Fruit fly (Drosophila melanogaster) whole organism, embryonic: Measurements from ENCODE around the gene CG15553.

Experiments used
- CG10267 ChIP-seq: fragments of 200-800 bp; sonication (Bioruptor generic); optimal IDR thresholded peaks from 2 replicates; lab custom pipeline; 2018; ENCODE audit warnings: missing biosample characterization, mild to moderate bottlenecking, missing genetic modification characterization, moderate library complexity
- CG11093 ChIP-seq: fragments of 200-800 bp; sonication (Bioruptor generic); IDR thresholded peaks from 3 replicates; pipeline ENCODE4 v1.3.6; 2022; ENCODE audit warnings: missing biosample characterization, missing genetic modification characterization
- CG11504 ChIP-seq: fragments of 200-800 bp; sonication (Bioruptor generic); optimal IDR thresholded peaks from 3 replicates; lab custom pipeline; 2019; ENCODE audit warnings: missing biosample characterization, mild to moderate bottlenecking, missing genetic modification characterization, moderate library complexity
- CG12659 ChIP-seq: fragments of 200-800 bp; sonication (Bioruptor generic); optimal IDR thresholded peaks from 3 replicates; lab custom pipeline; 2017; ENCODE audit warnings: mild to moderate bottlenecking, missing biosample characterization, missing genetic modification reagents, missing genetic modification characterization
- CG12769 ChIP-seq: fragments of 200-800 bp; sonication (Bioruptor generic); optimal IDR thresholded peaks from 2 replicates; lab custom pipeline; 2019; ENCODE audit warnings: missing biosample characterization, mild to moderate bottlenecking, missing genetic modification characterization, moderate library complexity
- CG13424 ChIP-seq: fragments of 200-800 bp; sonication (Bioruptor generic); optimal IDR thresholded peaks from 2 replicates; lab custom pipeline; 2019; ENCODE audit warnings: missing biosample characterization, mild to moderate bottlenecking, missing genetic modification characterization, moderate library complexity
- CG13894 ChIP-seq: fragments of 200-800 bp; sonication (Bioruptor generic); optimal IDR thresholded peaks from 3 replicates; lab custom pipeline; 2018; ENCODE audit warnings: missing biosample characterization, mild to moderate bottlenecking, missing genetic modification characterization, moderate library complexity
- CG1529 ChIP-seq: fragments of 200-800 bp; sonication (Bioruptor generic); optimal IDR thresholded peaks from 3 replicates; lab custom pipeline; 2018; ENCODE audit warnings: missing biosample characterization, missing genetic modification characterization
- CG17359 ChIP-seq: fragments of 200-800 bp; sonication (Bioruptor generic); optimal IDR thresholded peaks from 3 replicates; lab custom pipeline; 2018; ENCODE audit warnings: missing biosample characterization, mild to moderate bottlenecking, missing genetic modification characterization, moderate library complexity
- CG17385 ChIP-seq: fragments of 200-800 bp; sonication (Bioruptor generic); optimal IDR thresholded peaks from 3 replicates; lab custom pipeline; 2018; ENCODE audit warnings: missing biosample characterization, mild to moderate bottlenecking, missing genetic modification characterization
- CG18262 ChIP-seq: fragments of 200-800 bp; optimal IDR thresholded peaks from 3 replicates; lab custom pipeline; 2019; ENCODE audit warnings: missing biosample characterization, mild to moderate bottlenecking, missing genetic modification characterization, moderate library complexity
- CG1832 ChIP-seq: fragments of 200-800 bp; sonication (Bioruptor generic); optimal IDR thresholded peaks from 2 replicates; lab custom pipeline; 2017; ENCODE audit warnings: missing biosample characterization, mild to moderate bottlenecking, missing genetic modification characterization, inconsistent platforms
- CG3163 ChIP-seq: fragments of 200-800 bp; sonication (Bioruptor generic); optimal IDR thresholded peaks from 3 replicates; lab custom pipeline; 2016; ENCODE audit warnings: missing biosample characterization, missing genetic modification characterization
- CG34422 ChIP-seq: fragments of 200-800 bp; sonication (Bioruptor generic); IDR thresholded peaks from 3 replicates; pipeline ENCODE4 v1.3.6; 2022; ENCODE audit warnings: missing biosample characterization, missing genetic modification characterization
- CG6813 ChIP-seq: fragments of 200-800 bp; sonication (Bioruptor generic); optimal IDR thresholded peaks from 2 replicates; lab custom pipeline; 2017; ENCODE audit warnings: missing biosample characterization, missing genetic modification characterization, mild to moderate bottlenecking, moderate library complexity, missing genetic modification reagents
- CG7786 ChIP-seq: fragments of 200-800 bp; sonication (Bioruptor generic); optimal IDR thresholded peaks from 2 replicates; lab custom pipeline; 2016; ENCODE audit warnings: missing biosample characterization, missing genetic modification characterization
- CG8290 ChIP-seq, 3 experiments: fragments of 200-800 bp; sonication (Bioruptor generic); optimal IDR thresholded peaks; 2 replicates each; lab custom pipeline; 2016 to 2019; ENCODE audit warnings: missing biosample characterization in 3 of 3, missing genetic modification characterization in 3 of 3, mild to moderate bottlenecking in 2 of 3, moderate library complexity in 1 of 3
- CG8359 ChIP-seq: fragments of 200-800 bp; sonication (Bioruptor generic); optimal IDR thresholded peaks from 2 replicates; lab custom pipeline; 2017; ENCODE audit warnings: missing biosample characterization, mild to moderate bottlenecking, missing genetic modification characterization, borderline replicate concordance
- CG9215 ChIP-seq: fragments of 200-800 bp; sonication (Bioruptor generic); IDR thresholded peaks from 2 replicates; pipeline ENCODE4 v1.3.6; 2022; ENCODE audit warnings: missing biosample characterization, missing genetic modification characterization
- CG9437 ChIP-seq: fragments of 200-800 bp; sonication (Bioruptor generic); optimal IDR thresholded peaks from 2 replicates; lab custom pipeline; 2018; ENCODE audit warnings: missing biosample characterization, mild to moderate bottlenecking, missing genetic modification characterization
- Dll ChIP-seq: fragments of 200-800 bp; sonication (Bioruptor generic); IDR thresholded peaks from 4 replicates; pipeline ENCODE4 v1.3.6; 2022; ENCODE audit warnings: missing biosample characterization, missing genetic modification characterization; ENCODE audit not compliant: partially characterized antibody
- Hr39 ChIP-seq: fragments of >200 bp; optimal IDR thresholded peaks from 2 replicates; lab custom pipeline; 2017
- Lhr ChIP-seq: fragments of 200-800 bp; sonication (Bioruptor generic); optimal IDR thresholded peaks from 3 replicates; lab custom pipeline; 2017; ENCODE audit warnings: mild to moderate bottlenecking, missing biosample characterization, missing genetic modification reagents, missing genetic modification characterization
- Ptx1 ChIP-seq: fragments of 200-800 bp; sonication (Bioruptor generic); IDR thresholded peaks from 2 replicates; pipeline ENCODE4 v1.3.6; 2022; ENCODE audit warnings: missing biosample characterization, missing genetic modification characterization
- Trl ChIP-seq, 3 experiments: fragments of >200 bp in 2 of 3; fragments of 200-800 bp in 1 of 3; sonication (Bioruptor generic) in 1 of 3; optimal IDR thresholded peaks; 2 replicates in 1 of 3; 3 replicates in 2 of 3; lab custom pipeline; 2016 to 2017; ENCODE audit warnings: missing biosample characterization in 1 of 3, missing genetic modification characterization in 1 of 3
- Xbp1 ChIP-seq: fragments of 200-800 bp; sonication (Bioruptor generic); optimal IDR thresholded peaks from 3 replicates; lab custom pipeline; 2016; ENCODE audit warnings: missing biosample characterization, mild to moderate bottlenecking, missing genetic modification characterization
- ap ChIP-seq: fragments of 200-800 bp; sonication (Bioruptor generic); IDR thresholded peaks from 2 replicates; pipeline ENCODE4 v1.3.6; 2022; ENCODE audit warnings: missing biosample characterization, missing genetic modification characterization
- ato ChIP-seq: fragments of 200-800 bp; sonication (Bioruptor generic); IDR thresholded peaks from 2 replicates; pipeline ENCODE4 v1.3.6; 2022; ENCODE audit warnings: missing biosample characterization, missing genetic modification characterization; ENCODE audit not compliant: partially characterized antibody
- chinmo ChIP-seq: fragments of 200-800 bp; sonication (Bioruptor generic); IDR thresholded peaks from 4 replicates; pipeline ENCODE4 v1.3.6; 2022; ENCODE audit warnings: missing biosample characterization, missing genetic modification characterization; ENCODE audit not compliant: partially characterized antibody
- cwo ChIP-seq: fragments of 200-800 bp; sonication (Bioruptor generic); optimal IDR thresholded peaks from 3 replicates; lab custom pipeline; 2017; ENCODE audit warnings: missing biosample characterization, missing genetic modification characterization, mild to moderate bottlenecking, moderate library complexity, missing genetic modification reagents
- dmrt99B ChIP-seq: fragments of 200-800 bp; sonication (Bioruptor generic); optimal IDR thresholded peaks from 2 replicates; lab custom pipeline; 2018; ENCODE audit warnings: missing biosample characterization, mild to moderate bottlenecking, missing genetic modification characterization, moderate library complexity
- emc ChIP-seq: fragments of 200-800 bp; sonication (Bioruptor generic); optimal IDR thresholded peaks from 2 replicates; lab custom pipeline; 2016; ENCODE audit warnings: missing biosample characterization, missing genetic modification characterization
- ewg ChIP-seq: fragments of 200-800 bp; sonication (Bioruptor generic); optimal IDR thresholded peaks from 3 replicates; lab custom pipeline; 2017; ENCODE audit warnings: mild to moderate bottlenecking, missing biosample characterization, missing genetic modification reagents, missing genetic modification characterization
- fu2 ChIP-seq: fragments of 200-800 bp; sonication (Bioruptor generic); optimal IDR thresholded peaks from 2 replicates; lab custom pipeline; 2016; ENCODE audit warnings: missing biosample characterization, missing genetic modification characterization
- grn ChIP-seq: fragments of 200-800 bp; sonication (Bioruptor generic); optimal IDR thresholded peaks from 3 replicates; lab custom pipeline; 2017; ENCODE audit warnings: missing biosample characterization, missing genetic modification characterization
- h ChIP-seq: fragments of >200 bp; optimal IDR thresholded peaks from 2 replicates; lab custom pipeline; 2017
- hkb ChIP-seq, 2 experiments: fragments of 200-800 bp in 1 of 2; fragments of >200 bp in 1 of 2; sonication (Bioruptor generic) in 1 of 2; IDR thresholded peaks in 1 of 2; optimal IDR thresholded peaks in 1 of 2; 2 replicates each; pipeline versions ENCODE4 v1.3.6 to Lab custom; 2017 to 2022; ENCODE audit warnings: missing biosample characterization in 1 of 2, missing genetic modification characterization in 1 of 2
- insv ChIP-seq, 2 experiments: fragments of 200-800 bp; sonication (Bioruptor generic); optimal IDR thresholded peaks; 3 replicates each; lab custom pipeline; 2016 to 2018; ENCODE audit warnings: missing biosample characterization in 2 of 2, missing genetic modification characterization in 2 of 2
- klu ChIP-seq: fragments of 200-800 bp; sonication (Bioruptor generic); IDR thresholded peaks from 2 replicates; pipeline ENCODE4 v1.3.6; 2022; ENCODE audit warnings: missing biosample characterization, missing genetic modification characterization
- pnt ChIP-seq: fragments of 200-800 bp; sonication (Bioruptor generic); optimal IDR thresholded peaks from 3 replicates; lab custom pipeline; 2016; ENCODE audit warnings: missing biosample characterization, missing genetic modification characterization
- scrt ChIP-seq: fragments of 200-800 bp; sonication (Bioruptor generic); optimal IDR thresholded peaks from 2 replicates; lab custom pipeline; 2018; ENCODE audit warnings: missing biosample characterization, mild to moderate bottlenecking, missing genetic modification characterization, moderate library complexity
- sens ChIP-seq: fragments of 200-800 bp; sonication (Bioruptor generic); peaks from one replicate; lab custom pipeline; 2016; ENCODE audit warnings: missing biosample characterization, missing genetic modification characterization
- ttk ChIP-seq: fragments of 200-800 bp; sonication (Bioruptor generic); IDR thresholded peaks from 2 replicates; pipeline ENCODE4 v2.1.2; 2022; ENCODE audit warnings: missing biosample characterization, missing genetic modification characterization
- unc-4 ChIP-seq: fragments of 200-800 bp; sonication (Bioruptor generic); IDR thresholded peaks from 2 replicates; pipeline ENCODE4 v1.3.6; 2022; ENCODE audit warnings: missing biosample characterization, missing genetic modification characterization; ENCODE audit not compliant: partially characterized antibody
- vvl ChIP-seq: fragments of 200-800 bp; sonication (Bioruptor generic); IDR thresholded peaks from 2 replicates; pipeline ENCODE4 v1.3.6; 2022; ENCODE audit warnings: missing biosample characterization, missing genetic modification characterization

Gene CG15553

dm6 chr3R:31125746-31126199 is 24.8 kb upstream of the CG15553 start, which contains the start of gene CG15554:
Gene CG15554, plus strand, starts transcription at chr3R:31126149.
- no peak for TF ChIP-seq Lhr (GFP tag; lab: Kevin White, UChicago)
- TF ChIP-seq ttk (GFP tag; lab: Robert Waterston, UW), result no peak
- peak; percentile 59; the same call in 1 of the 2 replicates for TF ChIP-seq vvl
- peak; percentile 75 for TF ChIP-seq CG12769 (tag; lab: Kevin White, UChicago)
- TF ChIP-seq CG13894 (tag; lab: Kevin White, UChicago), result peak; percentile 62
- peak; percentile 57 for TF ChIP-seq cwo (GFP tag; lab: Kevin White, UChicago)
- peak; percentile 35 for TF ChIP-seq grn (GFP tag; lab: Kevin White, UChicago)

dm6 chr3R:31123315-31123714 is 22.3 kb upstream of the CG15553 start, which contains the start of gene Prosalpha3T:
Gene Prosalpha3T, minus strand, starts transcription at chr3R:31123415.
- TF ChIP-seq CG11504 (tag; lab: Kevin White, UChicago) (no peak), CG11093 (GFP tag; lab: Robert Waterston, UW) (no peak), Xbp1 (no peak), pnt (GFP tag; lab: Kevin White, UChicago) (no peak), Dll (GFP tag; lab: Robert Waterston, UW) (no peak), hkb (optimal IDR thresholded peaks at IDR 0.05; lab: Kevin White, UChicago) (no peak), hkb (GFP tag; IDR thresholded peaks at IDR 0.05; lab: Robert Waterston, UW) (no peak), CG8290 (GFP tag; optimal IDR thresholded peaks at IDR 0.05; lab: Kevin White, UChicago) (no peak), CG8290 (tag; optimal IDR thresholded peaks at IDR 0.05; lab: Kevin White, UChicago) (no peak), ap (GFP tag; lab: Robert Waterston, UW) (no peak), emc (GFP tag; lab: Kevin White, UChicago) (no peak), h (no peak), CG1832 (GFP tag; lab: Kevin White, UChicago) (no peak), CG18262 (tag; lab: Kevin White, UChicago) (no peak), CG1529 (GFP tag; lab: Kevin White, UChicago) (no peak), unc-4 (GFP tag; lab: Robert Waterston, UW) (no peak)

dm6 chr3R:31119854-31120423 is 19.0 kb upstream of the CG15553 start:
- TF ChIP-seq CG8359 (GFP tag; lab: Kevin White, UChicago), result no peak
- peak; percentile 25 for TF ChIP-seq ewg (GFP tag; lab: Kevin White, UChicago)
- TF ChIP-seq CG9215 (GFP tag; lab: Robert Waterston, UW), result no peak
- TF ChIP-seq CG3163, result peak; percentile 65
- TF ChIP-seq CG12659 (GFP tag; lab: Kevin White, UChicago), result no peak
- 0 out of 3 replicates have a peak, but pooled peaks have one; percentile 14 for TF ChIP-seq CG34422 (GFP tag; lab: Robert Waterston, UW)
- TF ChIP-seq CG9437 (GFP tag; lab: Kevin White, UChicago), result peak; percentile 50
- TF ChIP-seq Ptx1 (GFP tag; lab: Robert Waterston, UW), result no peak
- no peak for TF ChIP-seq CG7786
- no peak for TF ChIP-seq insv (GFP tag; optimal IDR thresholded peaks at IDR 0.05; lab: Kevin White, UChicago)
- no peak for TF ChIP-seq CG17385 (GFP tag; lab: Kevin White, UChicago)
- TF ChIP-seq CG6813 (GFP tag; lab: Kevin White, UChicago), result no peak
- TF ChIP-seq klu, result no peak
- TF ChIP-seq dmrt99B (tag; lab: Kevin White, UChicago), result no peak
- peak; percentile 44 for TF ChIP-seq Hr39
- no peak for TF ChIP-seq CG10267
- peak; percentile 92 for TF ChIP-seq CG13894 (tag; lab: Kevin White, UChicago)
- peak; percentile 12 to 49 for TF ChIP-seq Trl (optimal IDR thresholded peaks at IDR 0.05; lab: Kevin White, UChicago)
- TF ChIP-seq Trl (GFP tag; optimal IDR thresholded peaks at IDR 0.05; lab: Kevin White, UChicago), result no peak
- TF ChIP-seq chinmo (GFP tag; lab: Robert Waterston, UW), result 0 out of 4 replicates have a peak, but pooled peaks have one; percentile 25
- no peak for TF ChIP-seq CG13424 (tag; lab: Kevin White, UChicago)
- TF ChIP-seq scrt (GFP tag; lab: Kevin White, UChicago), result peak; percentile 39
- no peak for TF ChIP-seq sens (GFP tag; lab: Kevin White, UChicago)
- TF ChIP-seq fu2, result no peak
- no peak for TF ChIP-seq ato
- no peak for TF ChIP-seq CG17359 (tag; lab: Kevin White, UChicago)
